Fruit fly (Drosophila melanogaster): ENCODE measurements around the gene TfIIFalpha.

TfIIFalpha gene

DNA sequence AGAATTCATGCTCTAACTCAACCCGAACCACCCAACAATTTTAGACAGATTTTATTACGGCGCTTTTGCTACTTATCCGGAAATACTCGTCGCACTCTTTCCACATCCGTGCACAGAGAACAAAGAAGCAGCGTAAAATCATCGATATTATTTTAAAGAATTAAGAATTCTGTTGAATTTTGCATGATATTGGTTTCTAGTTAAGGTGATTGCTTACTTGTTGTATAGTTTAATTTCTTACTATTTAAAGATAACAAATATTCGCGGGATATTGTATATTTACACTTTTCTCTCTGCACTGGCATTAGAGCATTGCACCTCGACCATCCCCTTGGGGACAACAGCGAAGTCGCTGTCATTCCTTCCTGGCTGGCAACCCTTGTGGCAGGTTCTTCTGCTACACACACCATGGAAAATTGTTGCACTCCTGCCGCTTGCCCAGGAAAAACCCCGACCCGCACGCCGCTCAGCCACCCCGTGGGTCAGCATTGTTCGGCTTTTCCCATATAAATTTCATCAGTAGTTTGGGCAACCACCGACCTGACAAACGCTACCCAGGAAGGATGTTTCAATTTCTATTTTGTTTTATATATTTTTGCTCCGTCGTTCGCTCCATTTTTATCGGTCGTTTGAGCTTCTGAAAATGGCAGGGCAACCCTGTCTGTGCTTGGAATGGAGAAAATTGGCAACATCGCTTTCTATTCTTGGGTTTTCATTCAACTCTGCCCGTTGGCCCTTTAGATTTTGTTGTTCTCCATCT is 47.5 kb downstream of the TfIIFalpha start (continued):
- TF ChIP-seq CG9932 (GFP tag; IDR thresholded peaks at IDR 0.05) = no peak
- no peak for TF ChIP-seq hkb (optimal IDR thresholded peaks at IDR 0.05)
- TF ChIP-seq hkb (GFP tag; IDR thresholded peaks at IDR 0.05) = peak; percentile 85
- no peak for TF ChIP-seq repo (GFP tag; optimal IDR thresholded peaks at IDR 0.05)
- peak; percentile 13 for TF ChIP-seq CG1602 (GFP tag; optimal IDR thresholded peaks at IDR 0.05)
- no peak for TF ChIP-seq hth (optimal IDR thresholded peaks at IDR 0.05)
- no peak for TF ChIP-seq HmgD (GFP tag; optimal IDR thresholded peaks at IDR 0.05)
- TF ChIP-seq Vsx1 (GFP tag; optimal IDR thresholded peaks at IDR 0.05) = no peak
- peak; percentile 55 for TF ChIP-seq slp2 (GFP tag; optimal IDR thresholded peaks at IDR 0.05)
- peak; percentile 72 for TF ChIP-seq az2 (GFP tag; optimal IDR thresholded peaks at IDR 0.05)
- peak; percentile 42 for TF ChIP-seq CG9215 (GFP tag; IDR thresholded peaks at IDR 0.05)
- 0 out of 2 replicates have a peak, but pooled peaks have one; percentile 47 for TF ChIP-seq H2.0 (GFP tag; IDR thresholded peaks at IDR 0.05)
- TF ChIP-seq CG14050 (GFP tag; IDR thresholded peaks at IDR 0.05) = peak; percentile 41; the same call in 1 of the 3 replicates
- TF ChIP-seq eve (GFP tag; optimal IDR thresholded peaks at IDR 0.05) = peak in 1 of 2 experiments; percentile 64
- no peak for TF ChIP-seq NC2α (GFP tag; optimal IDR thresholded peaks at IDR 0.05)
- TF ChIP-seq CG34422 (GFP tag; IDR thresholded peaks at IDR 0.05) = peak; percentile 76; the same call in 2 of the 3 replicates
- TF ChIP-seq Doc3 (GFP tag; IDR thresholded peaks at IDR 0.05; ENCODE audit: partially characterized antibody) = no peak
- TF ChIP-seq aop (GFP tag; IDR thresholded peaks at IDR 0.05) = no peak
- TF ChIP-seq CG16815 (GFP tag; optimal IDR thresholded peaks at IDR 0.05) = peak; percentile 51
- no peak for TF ChIP-seq pan (optimal IDR thresholded peaks at IDR 0.05)
- peak in 1 of 2 experiments; percentile 75 for TF ChIP-seq pan (GFP tag; optimal IDR thresholded peaks at IDR 0.05 in 1 of 2, IDR thresholded peaks at IDR 0.05 in 1 of 2)
- TF ChIP-seq stwl (tag; optimal IDR thresholded peaks at IDR 0.05) = peak; percentile 64
- no peak for TF ChIP-seq emc (GFP tag; optimal IDR thresholded peaks at IDR 0.05)
- TF ChIP-seq ap (GFP tag; IDR thresholded peaks at IDR 0.05) = peak; percentile 47; the same call in 1 of the 2 replicates
- TF ChIP-seq chinmo (GFP tag; IDR thresholded peaks at IDR 0.05; ENCODE audit: partially characterized antibody) = no peak
- no peak for TF ChIP-seq CG3163 (GFP tag; optimal IDR thresholded peaks at IDR 0.05)
- peak; percentile 59 for TF ChIP-seq CG2875 (GFP tag; optimal IDR thresholded peaks at IDR 0.05)
- TF ChIP-seq CG15514 (GFP tag; optimal IDR thresholded peaks at IDR 0.05) = peak; percentile 12
- TF ChIP-seq TFAM (GFP tag; optimal IDR thresholded peaks at IDR 0.05) = no peak
- peak; percentile 80 for TF ChIP-seq seq (GFP tag; IDR thresholded peaks at IDR 0.05)
- TF ChIP-seq Opbp (GFP tag; IDR thresholded peaks at IDR 0.05; ENCODE audit: partially characterized antibody) = no peak
- TF ChIP-seq Dad (GFP tag; optimal IDR thresholded peaks at IDR 0.05) = peak; percentile 39
- no peak for TF ChIP-seq Stat92E (GFP tag; optimal IDR thresholded peaks at IDR 0.05)
- peak; percentile 36 for TF ChIP-seq Abd-B (GFP tag; optimal IDR thresholded peaks at IDR 0.05)
- TF ChIP-seq CG1529 (GFP tag; optimal IDR thresholded peaks at IDR 0.05) = peak; percentile 58
- TF ChIP-seq CG15011 (GFP tag; optimal IDR thresholded peaks at IDR 0.05) = peak; percentile 29
- peak; percentile 54; the same call in 1 of the 2 replicates for TF ChIP-seq lmd (GFP tag; IDR thresholded peaks at IDR 0.05)
- peak; percentile 68 for TF ChIP-seq Sox100B (GFP tag; optimal IDR thresholded peaks at IDR 0.05)
- TF ChIP-seq ham (GFP tag; IDR thresholded peaks at IDR 0.05) = no peak
- peak; percentile 59 for TF ChIP-seq CG12769 (tag; optimal IDR thresholded peaks at IDR 0.05)
- TF ChIP-seq run (tag; optimal IDR thresholded peaks at IDR 0.05) = no peak
- peak; percentile 81 for TF ChIP-seq CG9727 (GFP tag; optimal IDR thresholded peaks at IDR 0.05)
- TF ChIP-seq usp (GFP tag; optimal IDR thresholded peaks at IDR 0.05) = no peak
- TF ChIP-seq CG11398 (GFP tag; optimal IDR thresholded peaks at IDR 0.05) = no peak
- peak; percentile 68 for TF ChIP-seq CG17385 (GFP tag; optimal IDR thresholded peaks at IDR 0.05)
- no peak for TF ChIP-seq CG17612 (GFP tag; IDR thresholded peaks at IDR 0.05)
- peak; percentile 70 for TF ChIP-seq CG8388 (GFP tag; optimal IDR thresholded peaks at IDR 0.05)
- no peak for TF ChIP-seq CG15073 (GFP tag; optimal IDR thresholded peaks at IDR 0.05)
- TF ChIP-seq btn (GFP tag; optimal IDR thresholded peaks at IDR 0.05) = peak; percentile 31
- TF ChIP-seq CG11560 (tag; IDR thresholded peaks at IDR 0.05) = no peak

Measured in whole organism, embryonic.